Worm (Caenorhabditis elegans) whole organism, mixed stage, embryonic: Measurements from ENCODE around the gene Y75B8A.37.

Source experiments
- M03D4.4 ChIP-seq: sonication (generic microtip); optimal IDR thresholded peaks from 2 replicates; lab custom pipeline; 2017; ENCODE audit warnings: mild to moderate bottlenecking, missing genetic modification characterization, missing compliant biosample characterization
- bed-3 ChIP-seq: fragments of 200-800 bp; sonication (Bioruptor generic); optimal IDR thresholded peaks from 3 replicates; lab custom pipeline; 2018; ENCODE audit warnings: mild to moderate bottlenecking, missing genetic modification characterization, moderate library complexity, missing compliant biosample characterization
- blmp-1 ChIP-seq: fragments of 150-350 bp; optimal IDR thresholded peaks from 2 replicates; lab custom pipeline; 2014; ENCODE audit warnings: missing biosample characterization, missing genetic modification characterization
- ceh-39 ChIP-seq: fragments of 150-350 bp; optimal IDR thresholded peaks from 2 replicates; lab custom pipeline; 2014; ENCODE audit warnings: missing biosample characterization, missing genetic modification characterization
- ceh-43 ChIP-seq: fragments of 200-800 bp; sonication (Bioruptor generic); optimal IDR thresholded peaks from 2 replicates; lab custom pipeline; 2018; ENCODE audit warnings: mild to moderate bottlenecking, missing genetic modification characterization, moderate library complexity, missing compliant biosample characterization
- ces-1 ChIP-seq: fragments of 150-350 bp; optimal IDR thresholded peaks from 2 replicates; lab custom pipeline; 2014; ENCODE audit warnings: missing biosample characterization, missing genetic modification reagents, missing genetic modification characterization
- cnd-1 ChIP-seq: fragments of 200-800 bp; sonication (Bioruptor generic); optimal IDR thresholded peaks from 2 replicates; lab custom pipeline; 2018; ENCODE audit warnings: mild to moderate bottlenecking, missing genetic modification characterization, missing compliant biosample characterization
- elt-3 ChIP-seq: fragments of 150-350 bp; optimal IDR thresholded peaks from 2 replicates; lab custom pipeline; 2014; ENCODE audit warnings: missing biosample characterization, missing genetic modification characterization
- hlh-1 ChIP-seq: fragments of 150-350 bp; optimal IDR thresholded peaks from 2 replicates; lab custom pipeline; 2014; ENCODE audit warnings: missing biosample characterization, missing genetic modification reagents, missing genetic modification characterization
- lin-32 ChIP-seq: fragments of 200-800 bp; sonication (Bioruptor generic); optimal IDR thresholded peaks from 2 replicates; lab custom pipeline; 2018; ENCODE audit warnings: mild to moderate bottlenecking, missing genetic modification characterization, missing compliant biosample characterization
- lsy-2 ChIP-seq: fragments of 150-350 bp; optimal IDR thresholded peaks from 2 replicates; lab custom pipeline; 2014; ENCODE audit warnings: missing biosample characterization, missing genetic modification characterization
- mab-5 ChIP-seq: fragments of 150-350 bp; optimal IDR thresholded peaks from 2 replicates; lab custom pipeline; 2014; ENCODE audit warnings: missing biosample characterization, missing genetic modification characterization
- mep-1 ChIP-seq: fragments of 150-350 bp; optimal IDR thresholded peaks from 2 replicates; lab custom pipeline; 2017; ENCODE audit warnings: missing biosample characterization, missing genetic modification reagents, missing genetic modification characterization, inconsistent platforms
- nhr-2 ChIP-seq: fragments of 150-350 bp; optimal IDR thresholded peaks from 2 replicates; lab custom pipeline; 2014; ENCODE audit warnings: missing biosample characterization, missing genetic modification characterization
- nhr-28 ChIP-seq: fragments of 150-350 bp; optimal IDR thresholded peaks from 2 replicates; lab custom pipeline; 2014; ENCODE audit warnings: missing biosample characterization, missing genetic modification characterization
- sptf-1 ChIP-seq: sonication (generic microtip); optimal IDR thresholded peaks from 2 replicates; lab custom pipeline; 2017; ENCODE audit warnings: mild to moderate bottlenecking, missing genetic modification characterization, moderate library complexity, missing compliant biosample characterization
- ztf-11 ChIP-seq: fragments of 150-350 bp; optimal IDR thresholded peaks from 2 replicates; lab custom pipeline; 2014; ENCODE audit warnings: missing biosample characterization, missing genetic modification characterization

Gene Y75B8A.37

ce11 chrIII:12359265-12359664 is 44.0 kb downstream of the Y75B8A.37 start, which contains the start of gene Y75B8A.34:
Y75B8A.34 (plus strand) TSS chrIII:12359565.
- TF ChIP-seq ces-1 (GFP tag; lab: Kevin White, UChicago) (no peak), ztf-11 (tag; lab: Kevin White, UChicago) (no peak), sptf-1 (tag; lab: Kevin White, UChicago) (no peak), ceh-39 (tag; lab: Kevin White, UChicago) (no peak), bed-3 (GFP tag; lab: Kevin White, UChicago) (no peak), hlh-1 (tag; lab: Kevin White, UChicago) (no peak), nhr-2 (tag; lab: Kevin White, UChicago) (no peak), blmp-1 (no peak), cnd-1 (tag; lab: Kevin White, UChicago) (no peak), lin-32 (GFP tag; lab: Kevin White, UChicago) (no peak), mep-1 (tag; lab: Kevin White, UChicago) (no peak), ceh-43 (no peak), mab-5 (no peak), nhr-28 (no peak), M03D4.4 (tag; lab: Kevin White, UChicago) (no peak), elt-3 (tag; lab: Kevin White, UChicago) (no peak), lsy-2 (tag; lab: Kevin White, UChicago) (no peak)
- TF ChIP-seq, all 35 proteins: peak for 0
